Worm (Caenorhabditis elegans) whole organism, L3 larva: ENCODE data around the gene Y70C5A.3.

Experiments used
- R02D3.7 ChIP-seq: fragments of 150-350 bp; optimal IDR thresholded peaks from 2 replicates; lab custom pipeline; 2014; ENCODE audit warnings: missing biosample characterization, missing genetic modification characterization
- aly-2 ChIP-seq: fragments of 150-350 bp; optimal IDR thresholded peaks from 2 replicates; lab custom pipeline; 2014; ENCODE audit warnings: missing biosample characterization, missing genetic modification characterization
- egl-27 ChIP-seq: sonication (generic microtip); optimal IDR thresholded peaks from 4 replicates; lab custom pipeline; 2017; ENCODE audit warnings: missing biosample characterization, missing genetic modification reagents, missing genetic modification characterization
- fos-1 ChIP-seq: fragments of 150-350 bp; optimal IDR thresholded peaks from 2 replicates; lab custom pipeline; 2014; ENCODE audit warnings: missing biosample characterization, missing genetic modification characterization
- mdl-1 ChIP-seq: fragments of 150-350 bp; optimal IDR thresholded peaks from 2 replicates; lab custom pipeline; 2014; ENCODE audit warnings: missing biosample characterization, missing genetic modification characterization
- nhr-11 ChIP-seq: fragments of 150-350 bp; optimal IDR thresholded peaks from 2 replicates; lab custom pipeline; 2014; ENCODE audit warnings: missing biosample characterization, missing genetic modification characterization
- nhr-237 ChIP-seq: fragments of 150-350 bp; optimal IDR thresholded peaks from 2 replicates; lab custom pipeline; 2014; ENCODE audit warnings: missing biosample characterization, missing genetic modification characterization
- nhr-28 ChIP-seq: fragments of 150-350 bp; optimal IDR thresholded peaks from 2 replicates; lab custom pipeline; 2014; ENCODE audit warnings: missing biosample characterization, missing genetic modification characterization
- nhr-77 ChIP-seq: fragments of 150-350 bp; optimal IDR thresholded peaks from 2 replicates; lab custom pipeline; 2014; ENCODE audit warnings: missing biosample characterization, missing genetic modification characterization
- pqm-1 ChIP-seq: fragments of 150-350 bp; optimal IDR thresholded peaks from 2 replicates; lab custom pipeline; 2017; ENCODE audit warnings: missing biosample characterization, missing genetic modification characterization, inconsistent platforms
- snpc-4 ChIP-seq: fragments of 150-350 bp; optimal IDR thresholded peaks from 2 replicates; lab custom pipeline; 2014; ENCODE audit warnings: missing biosample characterization, missing genetic modification characterization
- unc-62 ChIP-seq: fragments of 150-350 bp; sonication (generic microtip); optimal IDR thresholded peaks from 4 replicates; lab custom pipeline; 2014; ENCODE audit warnings: missing biosample characterization, missing genetic modification reagents, missing genetic modification characterization
- ztf-11 ChIP-seq: fragments of 150-350 bp; optimal IDR thresholded peaks from 2 replicates; lab custom pipeline; 2014; ENCODE audit warnings: missing biosample characterization, missing genetic modification characterization

DNA sequence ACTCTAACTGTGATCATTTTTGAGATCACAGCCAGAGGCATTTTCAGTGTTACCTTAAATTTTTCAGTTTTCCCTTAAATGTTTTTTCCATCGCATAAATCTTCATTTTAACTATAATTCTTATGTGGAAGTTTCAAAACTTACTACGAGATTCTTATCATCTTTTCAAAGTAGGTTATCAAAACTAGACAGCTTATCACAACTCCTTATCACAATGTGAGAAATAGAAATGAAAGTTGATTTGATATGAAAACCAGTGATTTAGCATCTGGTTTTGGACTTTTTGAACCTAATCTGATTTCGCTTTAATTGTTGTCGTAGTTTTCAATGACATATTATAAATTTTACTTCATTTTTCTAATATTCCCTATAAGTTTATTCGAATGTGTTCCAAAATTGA is 15.2 kb upstream of the Y70C5A.3 start, which contains the start of gene mltn-11:
- TF ChIP-seq unc-62 (GFP tag; lab: Kevin White, UChicago) (no peak), pqm-1 (no peak), R02D3.7 (tag; lab: Kevin White, UChicago) (no peak), ztf-11 (tag; lab: Kevin White, UChicago) (no peak), snpc-4 (tag; lab: Kevin White, UChicago) (no peak), aly-2 (tag; lab: Kevin White, UChicago) (no peak), egl-27 (tag; lab: Kevin White, UChicago) (no peak), fos-1 (tag; lab: Kevin White, UChicago) (no peak), nhr-28 (tag; lab: Kevin White, UChicago) (no peak), mdl-1 (tag; lab: Kevin White, UChicago) (no peak), nhr-237 (tag; lab: Kevin White, UChicago) (no peak), nhr-77 (tag; lab: Kevin White, UChicago) (no peak), nhr-11 (no peak)
